Fruit fly (Drosophila melanogaster) whole organism: ENCODE results near the gene CG14011.

Source experiments
- CG8478 ChIP-seq: fragments of >200 bp; optimal IDR thresholded peaks from 2 replicates; lab custom pipeline; 2018; ENCODE audit warnings: inconsistent platforms
- Dll ChIP-seq: fragments of >200 bp; optimal IDR thresholded peaks from 2 replicates; lab custom pipeline; 2017
- EcR ChIP-seq, 2 experiments: fragments of >200 bp; optimal IDR thresholded peaks; 2 replicates each; lab custom pipeline; 2017; ENCODE audit warnings: missing biosample characterization in 2 of 2, missing genetic modification characterization in 2 of 2, missing genetic modification reagents in 2 of 2
- pan ChIP-seq: fragments of >200 bp; optimal IDR thresholded peaks from 2 replicates; lab custom pipeline; 2017
- psq ChIP-seq: fragments of >200 bp; optimal IDR thresholded peaks from 2 replicates; lab custom pipeline; 2017
- usp ChIP-seq: fragments of >200 bp; optimal IDR thresholded peaks from 2 replicates; lab custom pipeline; 2017; ENCODE audit warnings: missing biosample characterization, missing genetic modification characterization, mixed read lengths

The CG14011 gene

DNA sequence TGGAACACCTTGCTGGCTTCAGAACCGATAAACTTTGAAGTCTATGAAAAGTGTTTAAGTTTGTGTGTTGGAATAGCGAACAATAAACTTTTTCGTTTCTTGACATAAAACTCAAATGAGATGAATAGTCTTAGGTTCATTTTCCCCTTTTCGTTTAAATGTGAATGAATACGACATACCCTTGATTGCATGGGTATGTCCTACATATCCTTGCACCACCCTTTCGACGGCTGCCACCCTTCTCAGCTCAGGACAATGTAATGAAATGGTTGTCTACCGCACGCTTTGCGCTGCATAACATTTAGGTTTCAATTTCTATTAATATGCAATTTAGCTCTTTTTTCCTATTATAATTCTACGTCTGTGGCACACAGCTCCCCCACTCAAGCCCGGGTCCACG, at the start of gene CG14011:
TSS of gene CG14011 (minus strand) at position 101 of the 400 bp plus-strand sequence.
- no peak for TF ChIP-seq CG8478 (lab: Kevin White, UChicago)
- no peak for TF ChIP-seq EcR (GFP tag; optimal IDR thresholded peaks at IDR 0.05; lab: Kevin White, UChicago)
- no peak for TF ChIP-seq psq (lab: Kevin White, UChicago)
- TF ChIP-seq Dll, result no peak
- no peak for TF ChIP-seq pan (lab: Kevin White, UChicago)
- TF ChIP-seq usp (GFP tag; lab: Kevin White, UChicago), result no peak

DNA sequence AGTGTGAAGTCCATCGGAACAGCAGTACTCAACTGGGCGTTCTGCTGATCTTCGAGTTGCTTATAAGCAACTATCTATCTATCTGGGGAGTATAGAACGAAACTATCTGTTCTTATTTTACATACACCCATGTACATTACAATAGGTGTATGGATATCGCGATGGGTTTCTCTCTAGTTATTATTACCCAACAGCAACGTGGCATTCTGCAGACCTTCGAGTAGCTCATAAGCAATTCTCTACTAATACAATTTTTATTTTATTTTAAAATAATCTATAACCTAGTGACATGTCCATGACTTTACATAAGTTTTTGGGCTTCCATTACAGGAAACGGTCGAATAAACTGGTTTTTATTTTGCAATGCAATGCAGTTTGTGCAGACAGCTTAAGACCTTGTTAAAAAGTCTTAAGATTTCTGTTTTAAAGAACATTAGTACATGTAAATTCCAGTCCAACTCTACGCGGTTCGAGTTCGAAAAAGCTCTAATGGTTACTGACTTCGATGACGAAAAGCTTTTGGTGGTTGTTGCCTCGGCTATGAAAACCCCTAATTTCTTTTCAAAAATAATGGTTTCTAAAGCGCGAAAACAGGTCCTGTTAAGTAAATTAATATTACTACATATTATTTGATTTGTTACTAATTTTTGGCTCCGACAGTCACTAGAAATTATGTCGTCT, 43.0 kb upstream of the CG14011 start, which contains the start of gene Cyp6a16:
TSS of gene Cyp6a16 (minus strand) at position 36 of the 681 bp plus-strand sequence.
- TF ChIP-seq usp (GFP tag; lab: Kevin White, UChicago) (no peak), psq (lab: Kevin White, UChicago) (no peak), EcR (GFP tag; optimal IDR thresholded peaks at IDR 0.05; lab: Kevin White, UChicago) (no peak), pan (lab: Kevin White, UChicago) (no peak), Dll (no peak), CG8478 (lab: Kevin White, UChicago) (no peak)

DNA sequence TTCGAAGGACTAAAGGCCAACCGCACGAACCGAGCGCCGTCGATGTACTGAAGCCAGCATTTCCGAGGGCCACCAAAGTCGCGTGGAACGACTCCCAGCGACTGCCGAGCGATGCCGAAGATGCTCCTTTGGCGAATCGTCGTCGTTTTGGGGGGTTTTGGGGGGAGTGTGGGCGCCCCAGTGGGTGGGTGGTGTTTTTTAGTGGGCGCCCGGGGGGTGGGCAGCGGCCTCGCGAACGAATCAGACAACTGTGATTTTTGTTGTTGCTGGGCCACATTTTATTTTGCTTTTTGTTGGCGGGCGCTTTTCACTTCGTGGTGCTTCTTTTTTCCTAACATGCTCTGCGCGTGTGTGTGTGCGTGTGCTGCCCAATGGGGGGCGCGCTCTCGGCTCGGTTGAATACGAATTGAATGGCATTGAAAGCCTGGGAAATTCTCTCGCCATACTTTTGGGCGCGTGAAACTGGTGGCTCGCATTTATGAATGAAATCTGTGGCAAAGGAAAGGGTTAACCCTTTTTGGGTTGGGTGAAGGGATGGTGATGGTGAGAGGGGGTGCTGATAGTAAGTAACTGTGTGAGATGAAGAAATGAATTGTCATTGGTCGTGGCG, 37.1 kb upstream of the CG14011 start, which contains the start of gene DIP-eta:
TSS of gene DIP-eta (minus strand) at position 51 of the 610 bp plus-strand sequence.
- TF ChIP-seq Dll (no peak), pan (lab: Kevin White, UChicago) (no peak), EcR (GFP tag; optimal IDR thresholded peaks at IDR 0.05; lab: Kevin White, UChicago) (no peak), usp (GFP tag; lab: Kevin White, UChicago) (no peak), CG8478 (lab: Kevin White, UChicago) (no peak), psq (lab: Kevin White, UChicago) (no peak)

DNA sequence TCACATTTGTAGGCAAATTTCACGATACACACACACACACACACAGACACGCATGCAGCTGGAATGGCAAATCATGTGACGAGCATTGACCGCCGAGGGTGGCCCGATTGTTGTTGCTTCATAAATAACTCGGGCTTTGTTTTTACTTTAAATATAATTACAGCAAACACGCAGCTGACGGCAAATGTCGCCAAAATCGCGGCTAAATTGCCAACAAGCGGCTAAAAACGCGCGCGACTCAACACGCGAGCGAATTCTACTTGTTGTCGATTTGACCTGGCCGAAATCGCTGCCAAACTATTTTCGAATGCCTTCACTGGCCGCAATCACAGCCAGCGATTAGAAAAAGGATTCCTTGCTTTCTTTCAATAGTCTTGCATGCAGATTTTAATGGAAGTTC, 36.3 kb upstream of the CG14011 start:
- TF ChIP-seq EcR (GFP tag; optimal IDR thresholded peaks at IDR 0.05; lab: Kevin White, UChicago) (no peak), CG8478 (lab: Kevin White, UChicago) (no peak), psq (lab: Kevin White, UChicago) (no peak), Dll (no peak), pan (lab: Kevin White, UChicago) (no peak), usp (GFP tag; lab: Kevin White, UChicago) (no peak)

DNA sequence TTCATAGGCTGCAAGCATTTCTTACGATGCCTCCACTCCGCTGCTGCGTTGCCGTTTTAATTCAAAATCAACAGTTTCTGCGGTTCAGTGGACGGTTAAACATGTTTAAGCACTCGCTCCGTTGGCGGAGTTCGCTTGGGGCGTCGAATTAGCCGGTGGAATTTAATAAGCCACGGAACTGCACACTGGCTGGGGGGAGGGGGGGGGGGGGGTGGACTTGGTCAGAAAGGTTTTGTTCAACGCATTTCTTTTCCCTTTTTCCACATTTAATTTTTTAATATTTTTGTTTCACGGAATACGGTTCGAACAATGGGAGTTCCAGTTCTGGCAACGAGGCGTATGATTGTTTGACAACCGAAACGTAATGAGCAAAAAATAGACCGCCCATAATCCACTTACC, 29.7 kb upstream of the CG14011 start:
- no peak for TF ChIP-seq pan (lab: Kevin White, UChicago)

DNA sequence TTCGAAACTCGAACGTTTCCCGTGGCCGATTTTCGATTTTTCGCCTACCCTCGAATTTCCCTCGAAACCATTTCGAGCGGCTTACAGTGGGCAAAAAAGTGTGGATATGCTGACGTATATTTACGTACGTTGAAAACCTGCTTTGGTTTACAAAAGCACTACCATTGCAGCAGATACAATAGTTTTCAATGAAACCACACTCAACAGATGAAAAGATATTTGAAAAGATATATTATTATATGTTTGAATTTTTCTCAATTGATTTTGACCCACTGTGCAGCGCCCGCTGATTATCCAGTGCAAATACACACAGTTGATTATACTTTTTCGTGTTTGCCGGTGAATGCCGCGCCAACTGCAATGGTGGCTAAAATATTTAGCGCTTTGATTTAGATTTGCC, 29.2 kb upstream of the CG14011 start:
- TF ChIP-seq pan (lab: Kevin White, UChicago) (no peak), EcR (GFP tag; optimal IDR thresholded peaks at IDR 0.05; lab: Kevin White, UChicago) (no peak), psq (lab: Kevin White, UChicago) (no peak), Dll (no peak), CG8478 (lab: Kevin White, UChicago) (no peak), usp (GFP tag; lab: Kevin White, UChicago) (no peak)

DNA sequence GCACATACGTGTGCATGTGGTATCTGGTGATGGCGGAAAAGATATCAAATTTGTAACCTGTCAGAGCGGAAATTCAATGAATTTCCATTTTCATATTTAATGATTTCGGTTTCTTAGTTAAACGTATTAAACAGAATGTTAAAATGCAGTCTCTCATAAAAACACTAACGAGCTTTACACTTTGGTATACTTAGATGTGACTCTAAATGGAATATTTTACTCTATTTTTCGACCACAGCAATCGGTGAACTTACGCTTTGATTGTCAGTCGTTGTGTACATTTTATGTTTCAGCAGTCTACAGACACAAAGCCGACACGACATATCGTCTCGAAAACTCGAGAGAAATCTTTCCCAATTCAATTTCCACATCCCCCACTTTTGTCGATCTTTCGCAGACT, 15.6 kb upstream of the CG14011 start, which contains the start of gene CG18266:
TSS of gene CG18266 (plus strand) at position 301 of the 400 bp plus-strand sequence.
- TF ChIP-seq Dll (no peak), EcR (GFP tag; optimal IDR thresholded peaks at IDR 0.05; lab: Kevin White, UChicago) (no peak), pan (lab: Kevin White, UChicago) (no peak), psq (lab: Kevin White, UChicago) (no peak), CG8478 (lab: Kevin White, UChicago) (no peak), usp (GFP tag; lab: Kevin White, UChicago) (no peak)

DNA sequence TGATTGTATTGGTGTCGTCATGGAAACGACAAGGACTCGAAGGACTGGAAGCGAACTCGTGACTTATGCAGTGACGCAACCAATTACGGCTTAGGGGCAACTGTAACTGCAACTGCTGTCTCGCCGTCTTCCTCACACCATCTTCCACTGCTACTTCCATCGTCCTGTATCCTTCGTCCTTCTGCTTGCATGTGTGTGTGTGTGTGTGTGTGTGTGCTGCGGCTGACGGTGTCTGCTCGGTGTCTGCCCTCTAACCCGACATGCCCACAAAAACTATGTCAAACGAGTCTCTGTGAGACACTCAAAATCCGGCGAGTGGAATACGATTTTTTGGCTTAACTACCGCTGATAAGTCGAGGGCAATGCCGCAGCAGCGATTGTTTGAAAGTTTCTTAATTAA, 12.9 kb upstream of the CG14011 start:
- no peak for TF ChIP-seq usp (GFP tag; lab: Kevin White, UChicago)
- TF ChIP-seq psq (lab: Kevin White, UChicago), result no peak
- no peak for TF ChIP-seq pan (lab: Kevin White, UChicago)
- TF ChIP-seq EcR (GFP tag; optimal IDR thresholded peaks at IDR 0.05; lab: Kevin White, UChicago), result no peak
- TF ChIP-seq Dll, result no peak
- no peak for TF ChIP-seq CG8478 (lab: Kevin White, UChicago)

DNA sequence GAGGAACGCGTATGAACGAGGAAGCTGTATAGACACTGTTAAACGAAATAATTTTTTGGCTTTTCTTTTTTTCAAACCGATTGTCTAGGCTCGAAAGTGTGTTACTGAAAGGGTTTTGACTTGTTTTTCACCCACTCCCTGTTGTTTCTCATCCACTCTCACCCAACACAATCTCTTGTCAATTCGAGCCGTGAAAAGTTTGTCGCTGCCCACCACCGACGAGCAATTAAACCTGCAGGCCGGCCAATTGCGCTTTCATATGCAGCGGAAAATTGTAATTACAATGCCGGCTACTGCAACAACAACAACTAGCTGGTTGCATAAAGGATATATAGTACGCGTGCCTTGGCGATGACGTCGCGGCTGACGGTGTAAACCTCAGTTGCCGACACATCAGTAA, 7.4 kb upstream of the CG14011 start, which contains the start of gene CG7251:
TSS of gene CG7251 (minus strand) at position 101 of the 400 bp plus-strand sequence.
- TF ChIP-seq psq (lab: Kevin White, UChicago) (no peak), pan (lab: Kevin White, UChicago) (no peak), CG8478 (lab: Kevin White, UChicago) (no peak), Dll (no peak), usp (GFP tag; lab: Kevin White, UChicago) (no peak), EcR (GFP tag; optimal IDR thresholded peaks at IDR 0.05; lab: Kevin White, UChicago) (no peak)

DNA sequence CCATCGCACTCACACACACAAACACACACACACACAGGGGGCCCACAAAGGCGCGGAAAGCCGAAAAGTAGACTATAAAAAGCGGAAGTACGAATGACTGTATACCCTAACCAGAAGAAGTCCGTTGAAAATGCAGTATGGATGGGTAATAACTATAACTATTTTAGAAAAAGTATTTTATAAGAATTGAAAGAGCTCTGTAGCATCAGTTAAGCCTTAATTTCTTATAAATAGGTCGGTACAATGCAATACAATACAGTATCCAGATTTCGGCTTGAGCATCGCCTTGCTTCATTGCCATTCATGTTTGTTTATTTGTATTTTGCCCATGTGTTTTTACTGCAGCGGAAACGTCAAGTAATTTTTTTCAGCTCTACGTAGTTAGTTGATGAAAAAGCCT, 11.4 kb downstream of the CG14011 start:
- TF ChIP-seq Dll, result no peak
- no peak for TF ChIP-seq pan (lab: Kevin White, UChicago)
- TF ChIP-seq EcR (GFP tag; optimal IDR thresholded peaks at IDR 0.05; lab: Kevin White, UChicago), result no peak
- no peak for TF ChIP-seq CG8478 (lab: Kevin White, UChicago)
- no peak for TF ChIP-seq psq (lab: Kevin White, UChicago)
- no peak for TF ChIP-seq usp (GFP tag; lab: Kevin White, UChicago)

DNA sequence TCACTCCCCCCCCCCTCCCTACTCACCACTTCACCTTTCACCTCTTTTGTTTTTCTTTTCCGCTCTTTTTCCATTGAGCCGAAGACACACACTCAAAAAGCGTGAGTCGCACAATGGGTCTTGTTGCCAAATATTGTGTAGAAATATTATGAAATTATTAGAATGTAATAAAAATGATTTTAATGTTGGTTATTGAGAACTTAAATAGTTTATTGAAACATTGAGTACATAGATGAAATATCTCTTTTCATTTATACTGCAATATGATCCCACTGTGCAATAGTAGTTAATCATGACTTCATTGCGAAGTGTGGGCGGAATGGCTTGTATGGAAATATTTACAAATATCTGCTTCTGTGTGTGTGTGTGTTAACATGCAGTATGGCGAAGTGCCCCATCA, 13.8 kb downstream of the CG14011 start:
- TF ChIP-seq Dll, result no peak
- no peak for TF ChIP-seq EcR (GFP tag; optimal IDR thresholded peaks at IDR 0.05; lab: Kevin White, UChicago)
- TF ChIP-seq pan (lab: Kevin White, UChicago), result no peak
- no peak for TF ChIP-seq psq (lab: Kevin White, UChicago)
- TF ChIP-seq CG8478 (lab: Kevin White, UChicago), result no peak
- no peak for TF ChIP-seq usp (GFP tag; lab: Kevin White, UChicago)
